Fruit fly (Drosophila melanogaster) whole organism, embryonic: Measurements from ENCODE around the gene CG9662.

Source experiments
- Atf6 ChIP-seq: fragments of 200-800 bp; sonication (Bioruptor generic); IDR thresholded peaks from 2 replicates; pipeline ENCODE4 v1.3.6; 2022; ENCODE audit warnings: missing biosample characterization, missing genetic modification characterization
- CG11504 ChIP-seq: fragments of 200-800 bp; sonication (Bioruptor generic); optimal IDR thresholded peaks from 3 replicates; lab custom pipeline; 2019; ENCODE audit warnings: missing biosample characterization, mild to moderate bottlenecking, missing genetic modification characterization, moderate library complexity
- CG13775 ChIP-seq: fragments of 200-800 bp; sonication (Bioruptor generic); optimal IDR thresholded peaks from 3 replicates; lab custom pipeline; 2017; ENCODE audit warnings: missing biosample characterization, mild to moderate bottlenecking, missing genetic modification characterization
- CG14441 ChIP-seq: fragments of 200-800 bp; sonication (Bioruptor generic); IDR thresholded peaks from 2 replicates; pipeline ENCODE4 v1.3.6; 2022; ENCODE audit warnings: missing biosample characterization, missing genetic modification characterization
- CG14860 ChIP-seq: fragments of 200-800 bp; sonication (Bioruptor generic); IDR thresholded peaks from 3 replicates; pipeline ENCODE4 v1.3.6; 2022; ENCODE audit warnings: missing biosample characterization, missing genetic modification characterization; ENCODE audit not compliant: partially characterized antibody
- CG14965 ChIP-seq: fragments of 200-800 bp; sonication (Bioruptor generic); optimal IDR thresholded peaks from 2 replicates; lab custom pipeline; 2016; ENCODE audit warnings: missing biosample characterization, missing genetic modification characterization, borderline replicate concordance
- CG1603 ChIP-seq: fragments of 200-800 bp; sonication (Bioruptor generic); optimal IDR thresholded peaks from 2 replicates; lab custom pipeline; 2019; ENCODE audit warnings: missing biosample characterization, mild to moderate bottlenecking, missing genetic modification characterization, moderate library complexity
- CG1792 ChIP-seq: fragments of 200-800 bp; sonication (Bioruptor generic); optimal IDR thresholded peaks from 2 replicates; lab custom pipeline; 2016; ENCODE audit warnings: missing biosample characterization, missing genetic modification characterization
- CG18262 ChIP-seq: fragments of 200-800 bp; optimal IDR thresholded peaks from 3 replicates; lab custom pipeline; 2019; ENCODE audit warnings: missing biosample characterization, mild to moderate bottlenecking, missing genetic modification characterization, moderate library complexity
- CG33213 ChIP-seq: fragments of 200-800 bp; sonication (Bioruptor generic); optimal IDR thresholded peaks from 3 replicates; lab custom pipeline; 2016; ENCODE audit warnings: missing biosample characterization, missing genetic modification characterization
- CG3726 ChIP-seq: fragments of 200-800 bp; sonication (Bioruptor generic); IDR thresholded peaks from 3 replicates; pipeline ENCODE4, ENCODE4 v1.3.6; 2022; ENCODE audit warnings: missing biosample characterization, missing genetic modification characterization
- CG43689 ChIP-seq: fragments of 200-800 bp; sonication (Bioruptor generic); IDR thresholded peaks from 2 replicates; pipeline ENCODE4 v1.3.6; 2022; ENCODE audit warnings: missing biosample characterization, missing genetic modification characterization
- CG6654 ChIP-seq: fragments of 200-800 bp; sonication (Bioruptor generic); optimal IDR thresholded peaks from 2 replicates; lab custom pipeline; 2017; ENCODE audit warnings: missing biosample characterization, mild to moderate bottlenecking, missing genetic modification characterization
- CG6791 ChIP-seq: fragments of 200-800 bp; sonication (Bioruptor generic); IDR thresholded peaks from 3 replicates; pipeline ENCODE4 v1.3.6; 2022; ENCODE audit warnings: missing biosample characterization, missing genetic modification characterization; ENCODE audit not compliant: partially characterized antibody
- CG7271 ChIP-seq: fragments of 200-800 bp; sonication (Bioruptor generic); optimal IDR thresholded peaks from 2 replicates; lab custom pipeline; 2018; ENCODE audit warnings: missing biosample characterization, mild to moderate bottlenecking, missing genetic modification characterization, moderate library complexity
- CG7556 ChIP-seq: fragments of 200-800 bp; sonication (Bioruptor generic); optimal IDR thresholded peaks from 2 replicates; lab custom pipeline; 2017; ENCODE audit warnings: missing biosample characterization, mild to moderate bottlenecking, missing genetic modification characterization
- CG7928 ChIP-seq: fragments of 200-800 bp; sonication (Bioruptor generic); optimal IDR thresholded peaks from 2 replicates; lab custom pipeline; 2017; ENCODE audit warnings: missing biosample characterization, mild to moderate bottlenecking, missing genetic modification characterization
- CG8359 ChIP-seq: fragments of 200-800 bp; sonication (Bioruptor generic); optimal IDR thresholded peaks from 2 replicates; lab custom pipeline; 2017; ENCODE audit warnings: missing biosample characterization, mild to moderate bottlenecking, missing genetic modification characterization, borderline replicate concordance
- CG9797 ChIP-seq: fragments of 200-800 bp; sonication (Bioruptor generic); optimal IDR thresholded peaks from 3 replicates; lab custom pipeline; 2018; ENCODE audit warnings: missing biosample characterization, mild to moderate bottlenecking, missing genetic modification characterization
- Dp ChIP-seq: fragments of 200-800 bp; sonication (Bioruptor generic); optimal IDR thresholded peaks from 2 replicates; lab custom pipeline; 2018; ENCODE audit warnings: missing biosample characterization, mild to moderate bottlenecking, missing genetic modification characterization, moderate library complexity
- Elba2 ChIP-seq: fragments of 200-800 bp; sonication (Bioruptor generic); optimal IDR thresholded peaks from 3 replicates; lab custom pipeline; 2016; ENCODE audit warnings: missing biosample characterization, missing genetic modification characterization
- HLH54F ChIP-seq: fragments of 200-800 bp; sonication (Bioruptor generic); optimal IDR thresholded peaks from 3 replicates; lab custom pipeline; 2016; ENCODE audit warnings: missing biosample characterization, missing genetic modification characterization
- Hr51 ChIP-seq, 2 experiments: fragments of 200-800 bp; sonication (Bioruptor generic); optimal IDR thresholded peaks; 2 replicates in 1 of 2; 3 replicates in 1 of 2; lab custom pipeline; 2016 to 2018; ENCODE audit warnings: missing biosample characterization in 2 of 2, missing genetic modification characterization in 2 of 2, mild to moderate bottlenecking in 1 of 2, moderate library complexity in 1 of 2
- MTF-1 ChIP-seq: fragments of 200-800 bp; sonication (Bioruptor generic); optimal IDR thresholded peaks from 2 replicates; lab custom pipeline; 2018; ENCODE audit warnings: missing biosample characterization, mild to moderate bottlenecking, missing genetic modification characterization, borderline replicate concordance
- Med ChIP-seq: fragments of 200-800 bp; sonication (Bioruptor generic); peaks from one replicate; lab custom pipeline; 2016; ENCODE audit warnings: missing biosample characterization, missing genetic modification characterization, mild to moderate bottlenecking, inconsistent platforms, moderate library complexity
- Myb ChIP-seq: fragments of 200-800 bp; sonication (Bioruptor generic); optimal IDR thresholded peaks from 2 replicates; lab custom pipeline; 2016; ENCODE audit warnings: missing biosample characterization, missing genetic modification characterization
- NC2α ChIP-seq: fragments of 200-800 bp; sonication (Bioruptor generic); optimal IDR thresholded peaks from 2 replicates; lab custom pipeline; 2016; ENCODE audit warnings: missing biosample characterization, missing genetic modification characterization
- Ptx1 ChIP-seq: fragments of 200-800 bp; sonication (Bioruptor generic); IDR thresholded peaks from 2 replicates; pipeline ENCODE4 v1.3.6; 2022; ENCODE audit warnings: missing biosample characterization, missing genetic modification characterization
- bbx ChIP-seq: fragments of 200-800 bp; sonication (Bioruptor generic); IDR thresholded peaks from 2 replicates; pipeline ENCODE4 v1.3.6; 2022; ENCODE audit warnings: missing biosample characterization, missing genetic modification characterization; ENCODE audit not compliant: partially characterized antibody
- cas ChIP-seq: fragments of 200-800 bp; sonication (Bioruptor generic); IDR thresholded peaks from 2 replicates; pipeline ENCODE4 v1.3.6; 2022; ENCODE audit warnings: missing biosample characterization, missing genetic modification characterization
- chinmo ChIP-seq: fragments of 200-800 bp; sonication (Bioruptor generic); IDR thresholded peaks from 4 replicates; pipeline ENCODE4 v1.3.6; 2022; ENCODE audit warnings: missing biosample characterization, missing genetic modification characterization; ENCODE audit not compliant: partially characterized antibody
- da ChIP-seq: fragments of 200-800 bp; sonication (Bioruptor generic); optimal IDR thresholded peaks from 2 replicates; lab custom pipeline; 2016; ENCODE audit warnings: missing biosample characterization, missing genetic modification characterization
- danr ChIP-seq: fragments of 200-800 bp; sonication (Bioruptor generic); IDR thresholded peaks from 2 replicates; pipeline ENCODE4 v1.3.6; 2022; ENCODE audit warnings: missing biosample characterization, missing genetic modification characterization
- dimm ChIP-seq: fragments of 200-800 bp; sonication (Bioruptor generic); IDR thresholded peaks from 2 replicates; pipeline ENCODE4 v1.3.6; 2022; ENCODE audit warnings: missing biosample characterization, missing genetic modification characterization
- dmrt99B ChIP-seq: fragments of 200-800 bp; sonication (Bioruptor generic); optimal IDR thresholded peaks from 2 replicates; lab custom pipeline; 2018; ENCODE audit warnings: missing biosample characterization, mild to moderate bottlenecking, missing genetic modification characterization, moderate library complexity
- ems ChIP-seq: fragments of 200-800 bp; sonication (Bioruptor generic); optimal IDR thresholded peaks from 3 replicates; lab custom pipeline; 2016; ENCODE audit warnings: missing biosample characterization, missing genetic modification characterization
- fd64A ChIP-seq: fragments of 200-800 bp; sonication (Bioruptor generic); optimal IDR thresholded peaks from 3 replicates; lab custom pipeline; 2018; ENCODE audit warnings: missing biosample characterization, mild to moderate bottlenecking, missing genetic modification characterization
- gcm ChIP-seq: fragments of 200-800 bp; sonication (Bioruptor generic); optimal IDR thresholded peaks from 2 replicates; lab custom pipeline; 2019; ENCODE audit warnings: missing biosample characterization, mild to moderate bottlenecking, missing genetic modification characterization, moderate library complexity
- hkb ChIP-seq, 2 experiments: fragments of 200-800 bp in 1 of 2; fragments of >200 bp in 1 of 2; sonication (Bioruptor generic) in 1 of 2; IDR thresholded peaks in 1 of 2; optimal IDR thresholded peaks in 1 of 2; 2 replicates each; pipeline versions ENCODE4 v1.3.6 to Lab custom; 2017 to 2022; ENCODE audit warnings: missing biosample characterization in 1 of 2, missing genetic modification characterization in 1 of 2
- inv ChIP-seq: fragments of 200-800 bp; sonication (Bioruptor generic); IDR thresholded peaks from 2 replicates; pipeline ENCODE4 v1.3.6; 2022; ENCODE audit warnings: missing biosample characterization, missing genetic modification characterization; ENCODE audit not compliant: partially characterized antibody
- jing ChIP-seq: fragments of 200-800 bp; sonication (Bioruptor generic); optimal IDR thresholded peaks from 2 replicates; lab custom pipeline; 2018; ENCODE audit warnings: missing biosample characterization, mild to moderate bottlenecking, missing genetic modification characterization
- jumu ChIP-seq: fragments of 200-800 bp; sonication (Bioruptor generic); optimal IDR thresholded peaks from 3 replicates; lab custom pipeline; 2016; ENCODE audit warnings: missing biosample characterization, missing genetic modification characterization
- kni ChIP-seq: fragments of 200-800 bp; sonication (Bioruptor generic); optimal IDR thresholded peaks from 3 replicates; lab custom pipeline; 2017; ENCODE audit warnings: mild to moderate bottlenecking, missing biosample characterization, missing genetic modification reagents, missing genetic modification characterization
- lilli ChIP-seq: fragments of 200-800 bp; sonication (Bioruptor generic); optimal IDR thresholded peaks from 3 replicates; lab custom pipeline; 2016; ENCODE audit warnings: missing biosample characterization, missing genetic modification characterization
- odd ChIP-seq: fragments of 200-800 bp; sonication (Bioruptor generic); optimal IDR thresholded peaks from 2 replicates; lab custom pipeline; 2017; ENCODE audit warnings: missing biosample characterization, mild to moderate bottlenecking, missing genetic modification characterization
- p53 ChIP-seq: fragments of 200-800 bp; sonication (Bioruptor generic); optimal IDR thresholded peaks from 2 replicates; lab custom pipeline; 2016; ENCODE audit warnings: missing biosample characterization, missing genetic modification characterization
- seq ChIP-seq: fragments of 200-800 bp; sonication (Bioruptor generic); IDR thresholded peaks from 2 replicates; pipeline ENCODE4 v1.3.6; 2022; ENCODE audit warnings: missing biosample characterization, missing genetic modification characterization
- zfh1 ChIP-seq: fragments of 200-800 bp; sonication (Bioruptor generic); IDR thresholded peaks from 3 replicates; pipeline ENCODE4 v1.3.6; 2022; ENCODE audit warnings: missing biosample characterization, missing genetic modification characterization

CG9662 gene

DNA sequence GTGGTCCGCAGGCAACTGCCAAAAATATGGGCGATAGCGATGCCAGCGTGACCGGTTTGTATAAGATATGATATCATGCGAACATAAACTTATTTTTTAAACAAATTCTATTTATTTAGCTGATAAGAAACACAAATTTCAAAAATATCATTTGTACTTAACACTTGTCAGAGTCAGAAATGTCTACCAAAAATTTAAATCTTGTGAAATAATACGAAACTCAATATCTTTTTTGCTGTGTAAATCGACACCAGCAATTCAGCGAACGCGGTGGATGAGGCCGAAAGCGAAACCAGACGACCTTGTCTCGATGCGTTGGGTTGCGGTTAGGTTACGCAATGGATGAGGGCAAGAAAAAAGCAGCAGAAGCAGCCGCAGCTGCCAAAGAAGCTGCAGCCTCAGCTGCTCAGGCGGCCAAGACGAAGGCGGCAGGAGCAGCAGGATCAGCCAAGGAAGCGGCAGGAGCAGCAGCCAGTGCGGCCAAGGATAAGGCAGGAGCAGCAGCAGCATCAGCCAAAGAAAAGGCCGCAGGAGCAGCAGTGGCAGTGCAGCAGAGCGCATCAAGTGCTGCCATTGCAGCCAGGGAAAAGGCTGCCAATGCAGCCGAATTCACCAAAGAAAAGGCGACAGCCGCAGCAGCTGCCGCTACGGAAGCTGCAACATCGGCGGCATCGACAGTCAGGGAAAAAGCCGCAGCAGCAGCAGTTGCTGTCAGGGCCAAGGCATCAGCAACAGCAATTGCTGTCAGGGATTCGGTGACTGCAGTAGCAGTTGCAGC lies 40.2 kb upstream of the CG9662 start, which contains the start of gene CG31952:
Gene CG31952, plus strand, starts transcription at position 167 of the 778 bp plus-strand sequence.
- no peak for TF ChIP-seq zfh1 (GFP tag; lab: Robert Waterston, UW)
- no peak for TF ChIP-seq CG13775
- TF ChIP-seq danr (GFP tag; lab: Robert Waterston, UW) = no peak
- no peak for TF ChIP-seq CG9797 (GFP tag; lab: Kevin White, UChicago)
- no peak for TF ChIP-seq CG6654
- no peak for TF ChIP-seq MTF-1 (GFP tag; lab: Kevin White, UChicago)
- TF ChIP-seq CG6791 (GFP tag; lab: Robert Waterston, UW) = no peak
- peak; percentile 33; the same call in 1 of the 2 replicates for TF ChIP-seq Atf6 (GFP tag; lab: Robert Waterston, UW)
- TF ChIP-seq jing (GFP tag; lab: Kevin White, UChicago) = no peak
- TF ChIP-seq CG3726 (GFP tag; lab: Robert Waterston, UW) = no peak
- peak; percentile 67 for TF ChIP-seq Med (GFP tag; lab: Kevin White, UChicago)
- TF ChIP-seq CG7271 (tag; lab: Kevin White, UChicago) = no peak
- TF ChIP-seq kni (GFP tag; lab: Kevin White, UChicago) = no peak
- no peak for TF ChIP-seq dimm (GFP tag; lab: Robert Waterston, UW)
- TF ChIP-seq HLH54F (GFP tag; lab: Kevin White, UChicago) = no peak
- no peak for TF ChIP-seq CG43689
- TF ChIP-seq CG8359 = no peak
- no peak for TF ChIP-seq Myb (GFP tag; lab: Kevin White, UChicago)
- no peak for TF ChIP-seq fd64A (GFP tag; lab: Kevin White, UChicago)
- no peak for TF ChIP-seq CG7928 (GFP tag; lab: Kevin White, UChicago)
- peak; percentile 32 for TF ChIP-seq lilli
- no peak for TF ChIP-seq p53
- TF ChIP-seq CG18262 (tag; lab: Kevin White, UChicago) = no peak
- peak; percentile 11 for TF ChIP-seq dmrt99B
- no peak for TF ChIP-seq NC2α (GFP tag; lab: Kevin White, UChicago)
- TF ChIP-seq odd (GFP tag; lab: Kevin White, UChicago) = no peak
- no peak for TF ChIP-seq da (GFP tag; lab: Kevin White, UChicago)
- no peak for TF ChIP-seq Dp (GFP tag; lab: Kevin White, UChicago)
- no peak for TF ChIP-seq CG33213 (GFP tag; lab: Kevin White, UChicago)
- peak; percentile 66; the same call in 2 of the 4 replicates for TF ChIP-seq chinmo (GFP tag; lab: Robert Waterston, UW)
- no peak for TF ChIP-seq inv (GFP tag; lab: Robert Waterston, UW)
- TF ChIP-seq hkb (optimal IDR thresholded peaks at IDR 0.05; lab: Kevin White, UChicago) = no peak
- TF ChIP-seq hkb (GFP tag; IDR thresholded peaks at IDR 0.05; lab: Robert Waterston, UW) = peak; percentile 50
- TF ChIP-seq ems (GFP tag; lab: Kevin White, UChicago) = no peak
- TF ChIP-seq seq (GFP tag; lab: Robert Waterston, UW) = 0 out of 2 replicates have a peak, but pooled peaks have one; percentile 14
- no peak for TF ChIP-seq jumu
- TF ChIP-seq CG14441 (GFP tag; lab: Robert Waterston, UW) = no peak
- TF ChIP-seq bbx (GFP tag; lab: Robert Waterston, UW) = no peak
- TF ChIP-seq Elba2 = no peak
- peak; percentile 43 for TF ChIP-seq CG11504 (tag; lab: Kevin White, UChicago)
- TF ChIP-seq CG14860 (GFP tag; lab: Robert Waterston, UW) = no peak
- no peak for TF ChIP-seq gcm
- 0 out of 2 replicates have a peak, but pooled peaks have one; percentile 11 for TF ChIP-seq Ptx1 (GFP tag; lab: Robert Waterston, UW)
- TF ChIP-seq CG14965 (GFP tag; lab: Kevin White, UChicago) = no peak
- no peak for TF ChIP-seq CG1603 (tag; lab: Kevin White, UChicago)
- no peak for TF ChIP-seq CG1792 (GFP tag; lab: Kevin White, UChicago)
- no peak for TF ChIP-seq CG7556
- peak in 1 of 2 experiments; percentile 33 for TF ChIP-seq Hr51 (GFP tag; optimal IDR thresholded peaks at IDR 0.05; lab: Kevin White, UChicago)
- TF ChIP-seq cas (GFP tag; lab: Robert Waterston, UW) = no peak
